Fruit fly (Drosophila melanogaster) whole organism, embryonic: ENCODE data around the gene Dhc62B.
A peak's percentile ranks its signal among the peaks of the same experiment; 100 is the strongest.

Source experiments
- Adf1 ChIP-seq: fragments of 200-800 bp; sonication (Bioruptor generic); IDR thresholded peaks from 2 replicates; pipeline ENCODE4 v1.3.6; 2022; ENCODE audit warnings: missing biosample characterization, missing genetic modification characterization
- Atf3 ChIP-seq: fragments of 200-800 bp; sonication (Bioruptor generic); optimal IDR thresholded peaks from 3 replicates; lab custom pipeline; 2016; ENCODE audit warnings: missing biosample characterization, missing genetic modification characterization
- CG1233 ChIP-seq: fragments of 200-800 bp; sonication (Bioruptor generic); optimal IDR thresholded peaks from 4 replicates; lab custom pipeline; 2018; ENCODE audit warnings: missing biosample characterization, mild to moderate bottlenecking, missing genetic modification characterization
- CG12659 ChIP-seq: fragments of 200-800 bp; sonication (Bioruptor generic); optimal IDR thresholded peaks from 3 replicates; lab custom pipeline; 2017; ENCODE audit warnings: mild to moderate bottlenecking, missing biosample characterization, missing genetic modification reagents, missing genetic modification characterization
- CG15011 ChIP-seq: fragments of 200-800 bp; sonication (Bioruptor generic); optimal IDR thresholded peaks from 3 replicates; lab custom pipeline; 2018; ENCODE audit warnings: missing biosample characterization, mild to moderate bottlenecking, missing genetic modification characterization
- CG1647 ChIP-seq: fragments of 200-800 bp; sonication (Bioruptor generic); optimal IDR thresholded peaks from 3 replicates; lab custom pipeline; 2016; ENCODE audit warnings: missing biosample characterization, missing genetic modification characterization
- CG17361 ChIP-seq: fragments of 200-800 bp; sonication (Bioruptor generic); IDR thresholded peaks from 3 replicates; pipeline ENCODE4 v1.3.6; 2022; ENCODE audit warnings: missing biosample characterization, missing genetic modification characterization
- CG17568 ChIP-seq: fragments of 200-800 bp; sonication (Bioruptor generic); optimal IDR thresholded peaks from 2 replicates; lab custom pipeline; 2018; ENCODE audit warnings: missing biosample characterization, mild to moderate bottlenecking, missing genetic modification characterization, moderate library complexity
- CG2116 ChIP-seq: fragments of 200-800 bp; sonication (Bioruptor generic); optimal IDR thresholded peaks from 3 replicates; lab custom pipeline; 2018; ENCODE audit warnings: missing biosample characterization, mild to moderate bottlenecking, missing genetic modification characterization
- CG2889 ChIP-seq: fragments of 200-800 bp; sonication (Bioruptor generic); IDR thresholded peaks from 3 replicates; pipeline ENCODE4 v1.3.6; 2022; ENCODE audit warnings: missing biosample characterization, missing genetic modification characterization
- CG32772 ChIP-seq: fragments of 200-800 bp; sonication (Bioruptor generic); IDR thresholded peaks from 2 replicates; pipeline ENCODE4 v1.3.6; 2022; ENCODE audit warnings: missing biosample characterization, missing genetic modification characterization
- CG3281 ChIP-seq: fragments of 200-800 bp; sonication (Bioruptor generic); optimal IDR thresholded peaks from 3 replicates; lab custom pipeline; 2017; ENCODE audit warnings: missing biosample characterization, mild to moderate bottlenecking, missing genetic modification characterization
- CG3995 ChIP-seq: fragments of 200-800 bp; sonication (Bioruptor generic); optimal IDR thresholded peaks from 3 replicates; lab custom pipeline; 2016; ENCODE audit warnings: missing biosample characterization, missing genetic modification characterization
- CG4360 ChIP-seq: fragments of 200-800 bp; sonication (Bioruptor generic); IDR thresholded peaks from 2 replicates; pipeline ENCODE4 v1.3.6; 2022; ENCODE audit warnings: missing biosample characterization, missing genetic modification characterization
- CG4854 ChIP-seq: fragments of 200-800 bp; sonication (Bioruptor generic); optimal IDR thresholded peaks from 2 replicates; lab custom pipeline; 2016; ENCODE audit warnings: missing biosample characterization, missing genetic modification characterization, inconsistent platforms
- CG6272 ChIP-seq: fragments of 200-800 bp; sonication (Bioruptor generic); IDR thresholded peaks from 2 replicates; pipeline ENCODE4 v1.3.6; 2022; ENCODE audit warnings: missing biosample characterization, missing genetic modification characterization
- CG6765 ChIP-seq: fragments of 200-800 bp; sonication (Bioruptor generic); optimal IDR thresholded peaks from 3 replicates; lab custom pipeline; 2017; ENCODE audit warnings: missing biosample characterization, mild to moderate bottlenecking, missing genetic modification characterization
- CG7271 ChIP-seq: fragments of 200-800 bp; sonication (Bioruptor generic); optimal IDR thresholded peaks from 2 replicates; lab custom pipeline; 2018; ENCODE audit warnings: missing biosample characterization, mild to moderate bottlenecking, missing genetic modification characterization, moderate library complexity
- CG8281 ChIP-seq: fragments of 200-800 bp; sonication (Bioruptor generic); optimal IDR thresholded peaks from 2 replicates; lab custom pipeline; 2018; ENCODE audit warnings: missing biosample characterization, mild to moderate bottlenecking, missing genetic modification characterization, moderate library complexity
- CrebB ChIP-seq: fragments of 200-800 bp; sonication (Bioruptor generic); optimal IDR thresholded peaks from 3 replicates; lab custom pipeline; 2018; ENCODE audit warnings: missing biosample characterization, mild to moderate bottlenecking, missing genetic modification characterization
- Ets97D ChIP-seq: fragments of 200-800 bp; sonication (Bioruptor generic); optimal IDR thresholded peaks from 3 replicates; lab custom pipeline; 2016; ENCODE audit warnings: missing biosample characterization, missing genetic modification characterization
- Fer2 ChIP-seq: fragments of 200-800 bp; sonication (Bioruptor generic); optimal IDR thresholded peaks from 2 replicates; lab custom pipeline; 2018; ENCODE audit warnings: missing biosample characterization, mild to moderate bottlenecking, missing genetic modification characterization, moderate library complexity
- H2.0 ChIP-seq: fragments of 200-800 bp; sonication (Bioruptor generic); IDR thresholded peaks from 2 replicates; pipeline ENCODE4 v1.3.6; 2022; ENCODE audit warnings: missing biosample characterization, missing genetic modification characterization
- HLH3B ChIP-seq: fragments of 200-800 bp; sonication (Bioruptor generic); IDR thresholded peaks from 2 replicates; pipeline ENCODE4 v1.3.6; 2022; ENCODE audit warnings: missing biosample characterization, missing genetic modification characterization
- Hey ChIP-seq: fragments of 200-800 bp; sonication (Bioruptor generic); optimal IDR thresholded peaks from 3 replicates; lab custom pipeline; 2018; ENCODE audit warnings: missing biosample characterization, mild to moderate bottlenecking, missing genetic modification characterization
- Mes4 ChIP-seq: fragments of 200-800 bp; sonication (Bioruptor generic); optimal IDR thresholded peaks from 2 replicates; lab custom pipeline; 2016; ENCODE audit warnings: missing biosample characterization, missing genetic modification characterization
- Nf-YA ChIP-seq: fragments of 200-800 bp; sonication (Bioruptor generic); IDR thresholded peaks from 2 replicates; pipeline ENCODE4 v1.3.6; 2022; ENCODE audit warnings: missing biosample characterization, missing genetic modification characterization
- TFAM ChIP-seq: fragments of 200-800 bp; sonication (Bioruptor generic); optimal IDR thresholded peaks from 2 replicates; lab custom pipeline; 2017; ENCODE audit warnings: missing biosample characterization, missing genetic modification characterization, inconsistent platforms
- ara ChIP-seq: fragments of 200-800 bp; sonication (Bioruptor generic); IDR thresholded peaks from 2 replicates; pipeline ENCODE4 v1.3.6; 2022; ENCODE audit warnings: missing biosample characterization, missing genetic modification characterization
- az2 ChIP-seq: fragments of 200-800 bp; sonication (Bioruptor generic); optimal IDR thresholded peaks from 3 replicates; lab custom pipeline; 2016; ENCODE audit warnings: missing biosample characterization, missing genetic modification characterization
- bsh ChIP-seq, 2 experiments: fragments of 200-800 bp; sonication (Bioruptor generic); optimal IDR thresholded peaks; 2 replicates each; lab custom pipeline; 2017 to 2018; ENCODE audit warnings: mild to moderate bottlenecking in 2 of 2, missing biosample characterization in 2 of 2, missing genetic modification characterization in 2 of 2, moderate library complexity in 1 of 2
- chm ChIP-seq: fragments of 200-800 bp; sonication (Bioruptor generic); IDR thresholded peaks from 2 replicates; pipeline ENCODE4 v1.3.6; 2022; ENCODE audit warnings: missing biosample characterization, missing genetic modification characterization
- croc ChIP-seq: fragments of 200-800 bp; sonication (Bioruptor generic); conservative IDR thresholded peaks from 3 replicates; pipeline ENCODE4 v1.3.6; 2022; ENCODE audit warnings: missing biosample characterization, missing genetic modification characterization
- dimm ChIP-seq: fragments of 200-800 bp; sonication (Bioruptor generic); IDR thresholded peaks from 2 replicates; pipeline ENCODE4 v1.3.6; 2022; ENCODE audit warnings: missing biosample characterization, missing genetic modification characterization
- dpn ChIP-seq, 2 experiments: fragments of 200-800 bp; sonication (Bioruptor generic); optimal IDR thresholded peaks; 3 replicates each; lab custom pipeline; 2016; ENCODE audit warnings: missing biosample characterization in 2 of 2, missing genetic modification characterization in 2 of 2
- en ChIP-seq: fragments of 200-800 bp; sonication (Bioruptor generic); optimal IDR thresholded peaks from 2 replicates; lab custom pipeline; 2016; ENCODE audit warnings: missing biosample characterization, missing genetic modification characterization
- esg ChIP-seq: fragments of 200-800 bp; sonication (Bioruptor generic); conservative IDR thresholded peaks from 2 replicates; pipeline ENCODE4 v1.3.6; 2022; ENCODE audit warnings: missing biosample characterization, missing genetic modification characterization
- fru ChIP-seq: fragments of >200 bp; optimal IDR thresholded peaks from 2 replicates; lab custom pipeline; 2017
- ind ChIP-seq: fragments of 200-800 bp; sonication (Bioruptor generic); optimal IDR thresholded peaks from 3 replicates; lab custom pipeline; 2016; ENCODE audit warnings: missing biosample characterization, missing genetic modification characterization
- inv ChIP-seq: fragments of 200-800 bp; sonication (Bioruptor generic); IDR thresholded peaks from 2 replicates; pipeline ENCODE4 v1.3.6; 2022; ENCODE audit warnings: missing biosample characterization, missing genetic modification characterization; ENCODE audit not compliant: partially characterized antibody
- knrl ChIP-seq: fragments of 200-800 bp; sonication (Bioruptor generic); IDR thresholded peaks from 3 replicates; pipeline ENCODE4 v1.3.6; 2022; ENCODE audit warnings: missing biosample characterization, missing genetic modification characterization; ENCODE audit not compliant: partially characterized antibody
- oc ChIP-seq: fragments of 200-800 bp; sonication (Bioruptor generic); optimal IDR thresholded peaks from 2 replicates; lab custom pipeline; 2018; ENCODE audit warnings: missing biosample characterization, mild to moderate bottlenecking, missing genetic modification characterization, moderate library complexity
- p53 ChIP-seq: fragments of 200-800 bp; sonication (Bioruptor generic); optimal IDR thresholded peaks from 2 replicates; lab custom pipeline; 2016; ENCODE audit warnings: missing biosample characterization, missing genetic modification characterization
- peb ChIP-seq: fragments of 200-800 bp; sonication (Bioruptor generic); IDR thresholded peaks from 2 replicates; pipeline ENCODE4 v1.3.6; 2022; ENCODE audit warnings: missing biosample characterization, missing genetic modification characterization
- pho ChIP-seq: fragments of 200-800 bp; sonication (Bioruptor generic); optimal IDR thresholded peaks from 2 replicates; lab custom pipeline; 2016; ENCODE audit warnings: missing biosample characterization, missing genetic modification characterization
- pita ChIP-seq: fragments of 200-800 bp; sonication (Bioruptor generic); optimal IDR thresholded peaks from 2 replicates; lab custom pipeline; 2017; ENCODE audit warnings: missing biosample characterization, mild to moderate bottlenecking, missing genetic modification characterization
- psq ChIP-seq: fragments of 200-800 bp; sonication (Bioruptor generic); optimal IDR thresholded peaks from 2 replicates; lab custom pipeline; 2017; ENCODE audit warnings: missing biosample characterization, missing genetic modification characterization
- sisA ChIP-seq: fragments of 200-800 bp; sonication (Bioruptor generic); IDR thresholded peaks from 2 replicates; pipeline ENCODE4 v1.3.6; 2022; ENCODE audit warnings: missing biosample characterization, missing genetic modification characterization
- stc ChIP-seq: fragments of 200-800 bp; sonication (Bioruptor generic); IDR thresholded peaks from 2 replicates; pipeline ENCODE4 v1.3.6; 2022; ENCODE audit warnings: missing biosample characterization, missing genetic modification characterization
- tx ChIP-seq: fragments of 200-800 bp; sonication (Bioruptor generic); optimal IDR thresholded peaks from 2 replicates; lab custom pipeline; 2016; ENCODE audit warnings: missing biosample characterization, missing genetic modification characterization

The Dhc62B gene

DNA sequence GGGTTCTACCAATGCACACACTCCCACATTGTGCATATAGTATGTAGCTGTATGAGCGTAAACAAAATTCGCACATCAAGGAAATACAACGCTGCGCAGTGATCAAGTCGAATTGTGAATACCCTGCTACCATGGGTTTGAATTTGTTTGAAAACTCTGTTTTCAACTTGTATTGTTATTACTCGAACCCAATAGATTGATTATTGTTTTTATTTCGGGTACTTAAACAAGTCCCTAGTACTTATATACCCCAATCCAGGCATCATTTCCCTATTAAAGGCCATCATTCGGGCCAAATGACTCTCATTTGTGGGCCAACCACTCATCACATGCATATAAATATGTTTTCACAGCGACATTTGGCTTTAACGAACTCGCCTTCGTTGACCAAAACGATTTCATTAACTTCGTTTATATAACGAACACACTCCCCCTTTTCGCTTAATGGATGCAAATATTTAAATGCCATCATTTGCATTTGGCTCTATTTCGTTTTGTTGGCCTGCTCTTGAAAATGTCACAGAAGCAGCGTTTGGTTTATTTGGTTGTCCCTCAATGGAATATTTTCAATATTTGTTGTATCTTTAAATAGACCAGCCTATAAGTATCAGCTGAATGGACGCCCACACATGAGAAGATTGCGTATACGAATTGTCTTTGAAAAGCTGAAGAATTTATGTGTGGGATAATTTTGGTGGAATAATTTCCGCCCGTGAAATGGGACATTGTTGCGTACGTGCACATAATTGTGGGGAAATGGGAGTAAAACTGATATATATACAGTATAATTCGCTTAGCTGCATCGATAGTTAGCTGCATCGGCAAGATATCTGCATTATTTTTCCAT lies 31.2 kb downstream of the Dhc62B start (continued):
- TF ChIP-seq dimm (GFP tag; lab: Robert Waterston, UW) (peak; percentile 62; the same call in 1 of the 2 replicates), knrl (no peak), CG3995 (GFP tag; lab: Kevin White, UChicago) (no peak), dpn (GFP tag; optimal IDR thresholded peaks at IDR 0.05; lab: Kevin White, UChicago) (peak; percentile 62 to 79), CG7271 (no peak), esg (GFP tag; lab: Robert Waterston, UW) (peak; percentile 75), CrebB (tag; lab: Kevin White, UChicago) (no peak), CG17361 (GFP tag; lab: Robert Waterston, UW) (peak; percentile 66), stc (GFP tag; lab: Robert Waterston, UW) (peak; percentile 70), H2.0 (GFP tag; lab: Robert Waterston, UW) (peak; percentile 77), TFAM (GFP tag; lab: Kevin White, UChicago) (no peak), CG6272 (GFP tag; lab: Robert Waterston, UW) (peak; percentile 69), psq (GFP tag; lab: Kevin White, UChicago) (no peak), CG15011 (GFP tag; lab: Kevin White, UChicago) (no peak), Fer2 (tag; lab: Kevin White, UChicago) (no peak), CG12659 (peak; percentile 69), p53 (GFP tag; lab: Kevin White, UChicago) (peak; percentile 25), Ets97D (GFP tag; lab: Kevin White, UChicago) (peak; percentile 19), tx (peak; percentile 51), CG6765 (GFP tag; lab: Kevin White, UChicago) (no peak), ind (no peak), pho (GFP tag; lab: Kevin White, UChicago) (peak; percentile 40), oc (tag; lab: Kevin White, UChicago) (peak; percentile 35), bsh (GFP tag; optimal IDR thresholded peaks at IDR 0.05; lab: Kevin White, UChicago) (peak in 1 of 2 experiments; percentile 30), Nf-YA (GFP tag; lab: Robert Waterston, UW) (no peak), ara (GFP tag; lab: Robert Waterston, UW) (no peak), peb (GFP tag; lab: Robert Waterston, UW) (peak; percentile 48; the same call in 1 of the 2 replicates), CG1233 (GFP tag; lab: Kevin White, UChicago) (peak; percentile 54), Adf1 (GFP tag; lab: Robert Waterston, UW) (no peak), inv (GFP tag; lab: Robert Waterston, UW) (no peak), croc (no peak; the same call in 2 of the 3 replicates), az2 (GFP tag; lab: Kevin White, UChicago) (peak; percentile 65), CG2889 (peak; percentile 67; the same call in 2 of the 3 replicates), sisA (GFP tag; lab: Robert Waterston, UW) (peak; percentile 71), HLH3B (peak; percentile 50; the same call in 1 of the 2 replicates), Atf3 (GFP tag; lab: Kevin White, UChicago) (peak; percentile 35), CG3281 (no peak), CG17568 (GFP tag; lab: Kevin White, UChicago) (no peak), CG4854 (no peak), Mes4 (GFP tag; lab: Kevin White, UChicago) (no peak), en (GFP tag; lab: Kevin White, UChicago) (peak; percentile 1), fru (no peak), CG1647 (GFP tag; lab: Kevin White, UChicago) (no peak), CG4360 (no peak), CG8281 (tag; lab: Kevin White, UChicago) (no peak), Hey (tag; lab: Kevin White, UChicago) (no peak), pita (no peak), CG2116 (GFP tag; lab: Kevin White, UChicago) (no peak), CG32772 (peak; percentile 65; the same call in 1 of the 2 replicates), chm (GFP tag; lab: Robert Waterston, UW) (peak; percentile 65; the same call in 1 of the 2 replicates)
